Fruit fly (Drosophila melanogaster) whole organism, pupa: ENCODE data around the gene CG10338.
A peak's percentile ranks its signal among the peaks of the same experiment; 100 is the strongest.

Experiments used
- CG10348 ChIP-seq: fragments of 200-800 bp; sonication (Bioruptor generic); IDR thresholded peaks from 2 replicates; pipeline ENCODE4 v1.3.6; 2022; ENCODE audit warnings: missing biosample characterization, missing genetic modification characterization
- CG32121 ChIP-seq: fragments of 200-800 bp; sonication (Bioruptor generic); IDR thresholded peaks from 2 replicates; pipeline ENCODE4 v1.3.6; 2022; ENCODE audit warnings: missing biosample characterization, missing genetic modification characterization
- CG8159 ChIP-seq: fragments of 200-800 bp; sonication (Bioruptor generic); optimal IDR thresholded peaks from 3 replicates; lab custom pipeline; 2018; ENCODE audit warnings: missing biosample characterization, mild to moderate bottlenecking, missing genetic modification characterization, moderate library complexity
- CG8301 ChIP-seq: fragments of 200-800 bp; sonication (Bioruptor generic); optimal IDR thresholded peaks from 2 replicates; lab custom pipeline; 2018; ENCODE audit warnings: missing biosample characterization, mild to moderate bottlenecking, missing genetic modification characterization
- D1 ChIP-seq: fragments of 200-800 bp; sonication (Bioruptor generic); optimal IDR thresholded peaks from 2 replicates; lab custom pipeline; 2018; ENCODE audit warnings: missing biosample characterization, mild to moderate bottlenecking, missing genetic modification characterization, moderate library complexity
- EcR ChIP-seq: fragments of 200-800 bp; sonication (Bioruptor generic); optimal IDR thresholded peaks from 3 replicates; lab custom pipeline; 2019; ENCODE audit warnings: missing biosample characterization, missing genetic modification characterization, mild to moderate bottlenecking, moderate library complexity, missing genetic modification reagents
- Ets98B ChIP-seq: fragments of 200-800 bp; sonication (Bioruptor generic); IDR thresholded peaks from 2 replicates; pipeline ENCODE4 v1.3.6; 2022; ENCODE audit warnings: missing biosample characterization, missing genetic modification characterization
- Pif1A ChIP-seq: fragments of 200-800 bp; sonication (Bioruptor generic); optimal IDR thresholded peaks from 3 replicates; lab custom pipeline; 2016; ENCODE audit warnings: missing biosample characterization, missing genetic modification characterization
- Snoo ChIP-seq: fragments of 200-800 bp; sonication (Bioruptor generic); optimal IDR thresholded peaks from 3 replicates; lab custom pipeline; 2017; ENCODE audit warnings: missing biosample characterization, mild to moderate bottlenecking, missing genetic modification characterization, inconsistent platforms
- gl ChIP-seq: fragments of 200-800 bp; sonication (Bioruptor generic); optimal IDR thresholded peaks from 2 replicates; lab custom pipeline; 2018; ENCODE audit warnings: missing biosample characterization, mild to moderate bottlenecking, missing genetic modification characterization
- rn ChIP-seq: fragments of 200-800 bp; sonication (Bioruptor generic); IDR thresholded peaks from 2 replicates; pipeline ENCODE4 v1.3.6; 2022; ENCODE audit warnings: missing biosample characterization, missing genetic modification characterization

dm6 chr2L:18694724-18695105 is 749 bp upstream of the CG10338 start:
- TF ChIP-seq rn: no peak
- peak; percentile 30 for TF ChIP-seq CG8301 (tag; lab: Kevin White, UChicago)
- no peak for TF ChIP-seq Snoo (tag; lab: Kevin White, UChicago)
- no peak for TF ChIP-seq CG10348 (GFP tag; lab: Robert Waterston, UW)
- peak; percentile 39 for TF ChIP-seq Ets98B
- TF ChIP-seq CG8159 (tag; lab: Kevin White, UChicago): peak; percentile 14
- TF ChIP-seq D1 (tag; lab: Kevin White, UChicago): no peak
- TF ChIP-seq EcR: no peak
- no peak for TF ChIP-seq gl (tag; lab: Kevin White, UChicago)
- peak; percentile 57 for TF ChIP-seq Pif1A
- 0 out of 2 replicates have a peak, but pooled peaks have one; percentile 10 for TF ChIP-seq CG32121 (GFP tag; lab: Robert Waterston, UW)
